Fruit fly (Drosophila melanogaster) whole organism, embryonic: ENCODE data around the gene CG7378.

ENCODE experiments used
- CG10267 ChIP-seq: fragments of 200-800 bp; sonication (Bioruptor generic); optimal IDR thresholded peaks from 2 replicates; lab custom pipeline; 2018; ENCODE audit warnings: missing biosample characterization, mild to moderate bottlenecking, missing genetic modification characterization, moderate library complexity
- CG1233 ChIP-seq: fragments of 200-800 bp; sonication (Bioruptor generic); optimal IDR thresholded peaks from 4 replicates; lab custom pipeline; 2018; ENCODE audit warnings: missing biosample characterization, mild to moderate bottlenecking, missing genetic modification characterization
- CG12391 ChIP-seq: fragments of 200-800 bp; sonication (Bioruptor generic); optimal IDR thresholded peaks from 3 replicates; lab custom pipeline; 2018; ENCODE audit warnings: missing biosample characterization, mild to moderate bottlenecking, missing genetic modification characterization, moderate library complexity
- CG13424 ChIP-seq: fragments of 200-800 bp; sonication (Bioruptor generic); optimal IDR thresholded peaks from 2 replicates; lab custom pipeline; 2019; ENCODE audit warnings: missing biosample characterization, mild to moderate bottlenecking, missing genetic modification characterization, moderate library complexity
- CG13775 ChIP-seq: fragments of 200-800 bp; sonication (Bioruptor generic); optimal IDR thresholded peaks from 3 replicates; lab custom pipeline; 2017; ENCODE audit warnings: missing biosample characterization, mild to moderate bottlenecking, missing genetic modification characterization
- CG1602 ChIP-seq: fragments of 200-800 bp; sonication (Bioruptor generic); optimal IDR thresholded peaks from 3 replicates; lab custom pipeline; 2016; ENCODE audit warnings: missing biosample characterization, missing genetic modification characterization
- CG17829 ChIP-seq: fragments of 200-800 bp; optimal IDR thresholded peaks from 2 replicates; lab custom pipeline; 2019; ENCODE audit warnings: missing biosample characterization, mild to moderate bottlenecking, missing genetic modification characterization, moderate library complexity
- CG1792 ChIP-seq: fragments of 200-800 bp; sonication (Bioruptor generic); optimal IDR thresholded peaks from 2 replicates; lab custom pipeline; 2016; ENCODE audit warnings: missing biosample characterization, missing genetic modification characterization
- CG2712 ChIP-seq: fragments of 200-800 bp; optimal IDR thresholded peaks from 3 replicates; lab custom pipeline; 2019; ENCODE audit warnings: missing biosample characterization, mild to moderate bottlenecking, missing genetic modification characterization, moderate library complexity
- CG4424 ChIP-seq: fragments of 200-800 bp; sonication (Bioruptor generic); optimal IDR thresholded peaks from 3 replicates; lab custom pipeline; 2016; ENCODE audit warnings: missing biosample characterization, missing genetic modification characterization
- CG6175 ChIP-seq: fragments of 200-800 bp; sonication (Bioruptor generic); IDR thresholded peaks from 3 replicates; pipeline ENCODE4 v1.3.6; 2022; ENCODE audit warnings: missing biosample characterization, missing genetic modification characterization
- CG6765 ChIP-seq: fragments of 200-800 bp; sonication (Bioruptor generic); optimal IDR thresholded peaks from 3 replicates; lab custom pipeline; 2017; ENCODE audit warnings: missing biosample characterization, mild to moderate bottlenecking, missing genetic modification characterization
- CG7839 ChIP-seq: fragments of 200-800 bp; sonication (Bioruptor generic); optimal IDR thresholded peaks from 3 replicates; lab custom pipeline; 2018; ENCODE audit warnings: missing biosample characterization, mild to moderate bottlenecking, missing genetic modification characterization, moderate library complexity
- CG7928 ChIP-seq: fragments of 200-800 bp; sonication (Bioruptor generic); optimal IDR thresholded peaks from 2 replicates; lab custom pipeline; 2017; ENCODE audit warnings: missing biosample characterization, mild to moderate bottlenecking, missing genetic modification characterization
- CoRest ChIP-seq: fragments of 200-800 bp; sonication (Bioruptor generic); optimal IDR thresholded peaks from 3 replicates; lab custom pipeline; 2018; ENCODE audit warnings: missing biosample characterization, mild to moderate bottlenecking, missing genetic modification characterization, moderate library complexity
- Doc2 ChIP-seq: fragments of 200-800 bp; sonication (Bioruptor generic); IDR thresholded peaks from 2 replicates; pipeline ENCODE4 v1.3.6; 2022; ENCODE audit warnings: missing biosample characterization, missing genetic modification characterization
- Fer1 ChIP-seq: fragments of 200-800 bp; sonication (Bioruptor generic); optimal IDR thresholded peaks from 2 replicates; lab custom pipeline; 2017; ENCODE audit warnings: missing biosample characterization, mild to moderate bottlenecking, missing genetic modification characterization
- HmgZ ChIP-seq: fragments of 200-800 bp; sonication (Bioruptor generic); optimal IDR thresholded peaks from 2 replicates; lab custom pipeline; 2018; ENCODE audit warnings: missing biosample characterization, mild to moderate bottlenecking, missing genetic modification characterization
- Hr78 ChIP-seq, 2 experiments: fragments of 200-800 bp in 1 of 2; fragments of >200 bp in 1 of 2; sonication (Bioruptor generic) in 1 of 2; optimal IDR thresholded peaks; 2 replicates each; lab custom pipeline; 2017 to 2019; ENCODE audit warnings: missing biosample characterization in 2 of 2, missing genetic modification characterization in 2 of 2, mild to moderate bottlenecking in 1 of 2, moderate library complexity in 1 of 2
- MESR4 ChIP-seq: fragments of 200-800 bp; sonication (Bioruptor generic); optimal IDR thresholded peaks from 2 replicates; lab custom pipeline; 2018; ENCODE audit warnings: missing biosample characterization, mild to moderate bottlenecking, missing genetic modification characterization, moderate library complexity
- MTF-1 ChIP-seq: fragments of 200-800 bp; sonication (Bioruptor generic); optimal IDR thresholded peaks from 2 replicates; lab custom pipeline; 2018; ENCODE audit warnings: missing biosample characterization, mild to moderate bottlenecking, missing genetic modification characterization, borderline replicate concordance
- NC2α ChIP-seq: fragments of 200-800 bp; sonication (Bioruptor generic); optimal IDR thresholded peaks from 2 replicates; lab custom pipeline; 2016; ENCODE audit warnings: missing biosample characterization, missing genetic modification characterization
- ase ChIP-seq: fragments of 200-800 bp; sonication (Bioruptor generic); IDR thresholded peaks from 3 replicates; pipeline ENCODE4 v1.3.6; 2022; ENCODE audit warnings: missing biosample characterization, missing genetic modification characterization
- cwo ChIP-seq: fragments of 200-800 bp; sonication (Bioruptor generic); optimal IDR thresholded peaks from 3 replicates; lab custom pipeline; 2017; ENCODE audit warnings: missing biosample characterization, missing genetic modification characterization, mild to moderate bottlenecking, moderate library complexity, missing genetic modification reagents
- disco-r ChIP-seq: fragments of 200-800 bp; sonication (Bioruptor generic); optimal IDR thresholded peaks from 2 replicates; lab custom pipeline; 2016; ENCODE audit warnings: missing biosample characterization, missing genetic modification characterization
- eve ChIP-seq, 2 experiments: fragments of >200 bp; optimal IDR thresholded peaks; 2 replicates each; lab custom pipeline; 2017; ENCODE audit warnings: missing biosample characterization in 2 of 2, missing genetic modification characterization in 2 of 2
- ftz-f1 ChIP-seq: fragments of 200-800 bp; sonication (Bioruptor generic); optimal IDR thresholded peaks from 2 replicates; lab custom pipeline; 2016; ENCODE audit warnings: missing biosample characterization, missing genetic modification characterization
- gcm ChIP-seq: fragments of 200-800 bp; sonication (Bioruptor generic); optimal IDR thresholded peaks from 2 replicates; lab custom pipeline; 2019; ENCODE audit warnings: missing biosample characterization, mild to moderate bottlenecking, missing genetic modification characterization, moderate library complexity
- h ChIP-seq: fragments of >200 bp; optimal IDR thresholded peaks from 2 replicates; lab custom pipeline; 2017
- lola ChIP-seq, 3 experiments: fragments of >200 bp in 2 of 3; fragments of 200-800 bp in 1 of 3; sonication (Bioruptor generic) in 1 of 3; optimal IDR thresholded peaks; 2 replicates each; lab custom pipeline; 2017 to 2019; ENCODE audit warnings: missing biosample characterization in 3 of 3, missing genetic modification characterization in 3 of 3, mild to moderate bottlenecking in 1 of 3, moderate library complexity in 1 of 3
- nmo ChIP-seq: fragments of 200-800 bp; sonication (Bioruptor generic); optimal IDR thresholded peaks from 2 replicates; lab custom pipeline; 2018; ENCODE audit warnings: missing biosample characterization, mild to moderate bottlenecking, missing genetic modification characterization, moderate library complexity
- phol ChIP-seq: fragments of 200-800 bp; sonication (Bioruptor generic); optimal IDR thresholded peaks from 3 replicates; lab custom pipeline; 2018; ENCODE audit warnings: missing biosample characterization, mild to moderate bottlenecking, missing genetic modification characterization, moderate library complexity
- repo ChIP-seq: fragments of 200-800 bp; sonication (Bioruptor generic); optimal IDR thresholded peaks from 2 replicates; lab custom pipeline; 2016; ENCODE audit warnings: missing biosample characterization, missing genetic modification characterization
- sens ChIP-seq: fragments of 200-800 bp; sonication (Bioruptor generic); peaks from one replicate; lab custom pipeline; 2016; ENCODE audit warnings: missing biosample characterization, missing genetic modification characterization
- sisA ChIP-seq: fragments of 200-800 bp; sonication (Bioruptor generic); IDR thresholded peaks from 2 replicates; pipeline ENCODE4 v1.3.6; 2022; ENCODE audit warnings: missing biosample characterization, missing genetic modification characterization
- slbo ChIP-seq: fragments of 200-800 bp; sonication (Bioruptor generic); IDR thresholded peaks from 2 replicates; pipeline ENCODE4 v1.3.6; 2022; ENCODE audit warnings: missing biosample characterization, missing genetic modification characterization
- sr ChIP-seq: fragments of 200-800 bp; sonication (Bioruptor generic); IDR thresholded peaks from 3 replicates; pipeline ENCODE4 v1.3.6; 2022; ENCODE audit warnings: missing biosample characterization, missing genetic modification characterization
- unpg ChIP-seq: fragments of 200-800 bp; sonication (Bioruptor generic); optimal IDR thresholded peaks from 3 replicates; lab custom pipeline; 2018; ENCODE audit warnings: missing biosample characterization, mild to moderate bottlenecking, missing genetic modification characterization, moderate library complexity
- vnd ChIP-seq: fragments of 200-800 bp; sonication (Bioruptor generic); IDR thresholded peaks from 3 replicates; pipeline ENCODE4 v1.3.6; 2022; ENCODE audit warnings: missing biosample characterization, missing genetic modification characterization; ENCODE audit not compliant: partially characterized antibody
- wek ChIP-seq: fragments of 200-800 bp; sonication (Bioruptor generic); optimal IDR thresholded peaks from 3 replicates; lab custom pipeline; 2018; ENCODE audit warnings: missing biosample characterization, mild to moderate bottlenecking, missing genetic modification characterization, moderate library complexity

The CG7378 gene

DNA sequence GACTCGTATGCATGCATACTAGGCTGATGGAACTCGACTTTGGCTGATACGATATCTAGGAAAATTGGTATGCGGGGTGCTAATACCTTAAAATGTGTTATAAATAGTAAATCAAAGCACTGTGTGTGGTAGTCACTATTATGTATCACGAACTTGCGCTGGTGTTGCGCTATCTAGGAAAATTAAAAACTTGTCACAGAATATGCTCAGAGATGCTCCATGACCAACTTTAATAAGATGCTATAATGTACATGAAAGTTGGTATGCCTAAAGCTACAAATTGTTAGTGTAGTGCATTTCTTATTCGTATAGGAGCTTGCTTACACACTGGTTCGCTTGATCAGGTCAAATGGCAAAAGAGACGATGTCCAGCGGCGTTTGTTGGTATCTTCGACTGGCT lies 10.6 kb downstream of the CG7378 start (continued):
- TF ChIP-seq CG17829 (tag; lab: Kevin White, UChicago) (peak; percentile 11), CG7839 (tag; lab: Kevin White, UChicago) (peak; percentile 40), wek (no peak), CG2712 (tag; lab: Kevin White, UChicago) (peak; percentile 59), sens (GFP tag; lab: Kevin White, UChicago) (peak; percentile 59), sisA (GFP tag; lab: Robert Waterston, UW) (0 out of 2 replicates have a peak, but pooled peaks have one; percentile 11), CG1792 (no peak), CG1602 (GFP tag; lab: Kevin White, UChicago) (peak; percentile 4), lola (GFP tag; optimal IDR thresholded peaks at IDR 0.05; lab: Kevin White, UChicago) (peak in 1 of 3 experiments; percentile 77), eve (GFP tag; optimal IDR thresholded peaks at IDR 0.05; lab: Kevin White, UChicago) (peak in 1 of 2 experiments; percentile 66), CG13424 (tag; lab: Kevin White, UChicago) (peak; percentile 4), nmo (GFP tag; lab: Kevin White, UChicago) (peak; percentile 67), CG12391 (tag; lab: Kevin White, UChicago) (peak; percentile 26), CG10267 (tag; lab: Kevin White, UChicago) (peak; percentile 24), phol (tag; lab: Kevin White, UChicago) (peak; percentile 53), unpg (peak; percentile 36), Hr78 (GFP tag; optimal IDR thresholded peaks at IDR 0.05; lab: Kevin White, UChicago) (peak in 1 of 2 experiments; percentile 39), CG13775 (GFP tag; lab: Kevin White, UChicago) (peak; percentile 5), CG6175 (GFP tag; lab: Robert Waterston, UW) (no peak), CG4424 (no peak), ftz-f1 (GFP tag; lab: Kevin White, UChicago) (no peak), sr (GFP tag; lab: Robert Waterston, UW) (no peak)
- TF ChIP-seq, all 482 proteins: peak for 51

DNA sequence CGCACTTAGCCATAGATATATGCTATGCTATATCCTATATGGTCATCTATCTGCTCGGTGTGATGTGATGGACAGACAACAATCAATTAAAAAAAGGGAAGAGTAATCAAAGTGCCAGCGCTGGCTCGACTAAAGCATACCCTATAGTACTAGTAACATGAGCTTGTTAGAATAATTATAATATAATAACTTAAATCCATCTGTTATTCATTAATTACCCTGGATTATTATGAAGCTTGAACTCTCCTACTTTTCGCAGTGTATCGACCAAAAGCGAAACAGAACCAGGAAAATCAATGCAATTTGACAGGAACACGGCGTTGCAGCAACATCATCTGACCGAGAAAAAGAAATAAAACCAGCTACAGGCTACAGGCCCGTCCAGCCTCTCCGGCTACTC lies 13.1 kb downstream of the CG7378 start:
- no peak for TF ChIP-seq CG1233 (GFP tag; lab: Kevin White, UChicago)
- no peak for TF ChIP-seq CG7928 (GFP tag; lab: Kevin White, UChicago)
- no peak for TF ChIP-seq MESR4 (GFP tag; lab: Kevin White, UChicago)
- TF ChIP-seq slbo: no peak
- TF ChIP-seq h (lab: Kevin White, UChicago): no peak
- no peak for TF ChIP-seq gcm (GFP tag; lab: Kevin White, UChicago)
- no peak for TF ChIP-seq vnd (GFP tag; lab: Robert Waterston, UW)
- no peak for TF ChIP-seq disco-r
- TF ChIP-seq Fer1 (GFP tag; lab: Kevin White, UChicago): no peak
- no peak for TF ChIP-seq CG6765 (GFP tag; lab: Kevin White, UChicago)
- TF ChIP-seq CoRest: no peak
- TF ChIP-seq MTF-1 (GFP tag; lab: Kevin White, UChicago): no peak
- TF ChIP-seq NC2α: no peak
- no peak for TF ChIP-seq repo
- no peak for TF ChIP-seq Doc2
- no peak for TF ChIP-seq ase (GFP tag; lab: Robert Waterston, UW)
- TF ChIP-seq HmgZ (tag; lab: Kevin White, UChicago): no peak
- no peak for TF ChIP-seq cwo
